Fruit fly (Drosophila melanogaster) whole organism, embryonic: Measurements from ENCODE around the gene Rab19.

Experiments used
- Atf6 ChIP-seq: fragments of 200-800 bp; sonication (Bioruptor generic); IDR thresholded peaks from 2 replicates; pipeline ENCODE4 v1.3.6; 2022; ENCODE audit warnings: missing biosample characterization, missing genetic modification characterization
- BtbVII ChIP-seq: fragments of 200-800 bp; sonication (Bioruptor generic); optimal IDR thresholded peaks from 3 replicates; lab custom pipeline; 2017; ENCODE audit warnings: missing biosample characterization, mild to moderate bottlenecking, missing genetic modification characterization
- CG10274 ChIP-seq: fragments of 200-800 bp; sonication (Bioruptor generic); optimal IDR thresholded peaks from 3 replicates; lab custom pipeline; 2017; ENCODE audit warnings: missing biosample characterization, mild to moderate bottlenecking, missing genetic modification characterization
- CG10431 ChIP-seq: fragments of 200-800 bp; sonication (Bioruptor generic); optimal IDR thresholded peaks from 3 replicates; lab custom pipeline; 2018; ENCODE audit warnings: missing biosample characterization, mild to moderate bottlenecking, missing genetic modification characterization
- CG10654 ChIP-seq: fragments of 200-800 bp; sonication (Bioruptor generic); optimal IDR thresholded peaks from 2 replicates; lab custom pipeline; 2016; ENCODE audit warnings: missing biosample characterization, missing genetic modification characterization
- CG11247 ChIP-seq: fragments of 200-800 bp; sonication (Bioruptor generic); IDR thresholded peaks from 2 replicates; pipeline ENCODE4 v1.3.6; 2022; ENCODE audit warnings: missing biosample characterization, missing genetic modification characterization
- CG12299 ChIP-seq: fragments of 200-800 bp; sonication (Bioruptor generic); optimal IDR thresholded peaks from 2 replicates; lab custom pipeline; 2018; ENCODE audit warnings: missing biosample characterization, mild to moderate bottlenecking, missing genetic modification characterization
- CG1233 ChIP-seq: fragments of 200-800 bp; sonication (Bioruptor generic); optimal IDR thresholded peaks from 4 replicates; lab custom pipeline; 2018; ENCODE audit warnings: missing biosample characterization, mild to moderate bottlenecking, missing genetic modification characterization
- CG12659 ChIP-seq: fragments of 200-800 bp; sonication (Bioruptor generic); optimal IDR thresholded peaks from 3 replicates; lab custom pipeline; 2017; ENCODE audit warnings: mild to moderate bottlenecking, missing biosample characterization, missing genetic modification reagents, missing genetic modification characterization
- CG14965 ChIP-seq: fragments of 200-800 bp; sonication (Bioruptor generic); optimal IDR thresholded peaks from 2 replicates; lab custom pipeline; 2016; ENCODE audit warnings: missing biosample characterization, missing genetic modification characterization, borderline replicate concordance
- CG1647 ChIP-seq: fragments of 200-800 bp; sonication (Bioruptor generic); optimal IDR thresholded peaks from 3 replicates; lab custom pipeline; 2016; ENCODE audit warnings: missing biosample characterization, missing genetic modification characterization
- CG17612 ChIP-seq: fragments of 200-800 bp; sonication (Bioruptor generic); IDR thresholded peaks from 2 replicates; pipeline ENCODE4 v1.3.6; 2022; ENCODE audit warnings: missing biosample characterization, missing genetic modification characterization
- CG31388 ChIP-seq: fragments of 200-800 bp; sonication (Bioruptor generic); optimal IDR thresholded peaks from 2 replicates; lab custom pipeline; 2016; ENCODE audit warnings: missing biosample characterization, missing genetic modification characterization
- CG31441 ChIP-seq: fragments of 200-800 bp; sonication (Bioruptor generic); IDR thresholded peaks from 2 replicates; pipeline ENCODE4 v1.3.6; 2022; ENCODE audit warnings: missing biosample characterization, missing genetic modification characterization
- CG3847 ChIP-seq: fragments of 200-800 bp; sonication (Bioruptor generic); IDR thresholded peaks from 2 replicates; pipeline ENCODE4 v1.3.6; 2022; ENCODE audit warnings: missing biosample characterization, missing genetic modification characterization
- CG43689 ChIP-seq: fragments of 200-800 bp; sonication (Bioruptor generic); IDR thresholded peaks from 2 replicates; pipeline ENCODE4 v1.3.6; 2022; ENCODE audit warnings: missing biosample characterization, missing genetic modification characterization
- CG6272 ChIP-seq: fragments of 200-800 bp; sonication (Bioruptor generic); IDR thresholded peaks from 2 replicates; pipeline ENCODE4 v1.3.6; 2022; ENCODE audit warnings: missing biosample characterization, missing genetic modification characterization
- CG6813 ChIP-seq: fragments of 200-800 bp; sonication (Bioruptor generic); optimal IDR thresholded peaks from 2 replicates; lab custom pipeline; 2017; ENCODE audit warnings: missing biosample characterization, missing genetic modification characterization, mild to moderate bottlenecking, moderate library complexity, missing genetic modification reagents
- CG7271 ChIP-seq: fragments of 200-800 bp; sonication (Bioruptor generic); optimal IDR thresholded peaks from 2 replicates; lab custom pipeline; 2018; ENCODE audit warnings: missing biosample characterization, mild to moderate bottlenecking, missing genetic modification characterization, moderate library complexity
- CG7372 ChIP-seq: fragments of 200-800 bp; sonication (Bioruptor generic); IDR thresholded peaks from 2 replicates; pipeline ENCODE4 v1.3.6; 2022; ENCODE audit warnings: missing biosample characterization, missing genetic modification characterization
- CG7556 ChIP-seq: fragments of 200-800 bp; sonication (Bioruptor generic); optimal IDR thresholded peaks from 2 replicates; lab custom pipeline; 2017; ENCODE audit warnings: missing biosample characterization, mild to moderate bottlenecking, missing genetic modification characterization
- CG8290 ChIP-seq, 3 experiments: fragments of 200-800 bp; sonication (Bioruptor generic); optimal IDR thresholded peaks; 2 replicates each; lab custom pipeline; 2016 to 2019; ENCODE audit warnings: missing biosample characterization in 3 of 3, missing genetic modification characterization in 3 of 3, mild to moderate bottlenecking in 2 of 3, moderate library complexity in 1 of 3
- CG8478 ChIP-seq: fragments of >200 bp; optimal IDR thresholded peaks from 2 replicates; lab custom pipeline; 2018
- CG9817 ChIP-seq: fragments of 200-800 bp; sonication (Bioruptor generic); optimal IDR thresholded peaks from 2 replicates; lab custom pipeline; 2018; ENCODE audit warnings: missing biosample characterization, mild to moderate bottlenecking, missing genetic modification characterization, moderate library complexity
- Camta ChIP-seq: fragments of 200-800 bp; sonication (Bioruptor generic); optimal IDR thresholded peaks from 2 replicates; lab custom pipeline; 2016; ENCODE audit warnings: missing biosample characterization, missing genetic modification characterization
- Dll ChIP-seq: fragments of 200-800 bp; sonication (Bioruptor generic); IDR thresholded peaks from 4 replicates; pipeline ENCODE4 v1.3.6; 2022; ENCODE audit warnings: missing biosample characterization, missing genetic modification characterization; ENCODE audit not compliant: partially characterized antibody
- E2f1 ChIP-seq: fragments of 200-800 bp; sonication (Bioruptor generic); IDR thresholded peaks from 2 replicates; pipeline ENCODE4 v1.3.6; 2022; ENCODE audit warnings: missing biosample characterization, missing genetic modification characterization
- Hr51 ChIP-seq, 2 experiments: fragments of 200-800 bp; sonication (Bioruptor generic); optimal IDR thresholded peaks; 2 replicates in 1 of 2; 3 replicates in 1 of 2; lab custom pipeline; 2016 to 2018; ENCODE audit warnings: missing biosample characterization in 2 of 2, missing genetic modification characterization in 2 of 2, mild to moderate bottlenecking in 1 of 2, moderate library complexity in 1 of 2
- Myb ChIP-seq: fragments of 200-800 bp; sonication (Bioruptor generic); optimal IDR thresholded peaks from 2 replicates; lab custom pipeline; 2016; ENCODE audit warnings: missing biosample characterization, missing genetic modification characterization
- NC2β ChIP-seq: fragments of 200-800 bp; sonication (Bioruptor generic); optimal IDR thresholded peaks from 2 replicates; lab custom pipeline; 2016; ENCODE audit warnings: missing biosample characterization, missing genetic modification characterization
- ap ChIP-seq: fragments of 200-800 bp; sonication (Bioruptor generic); IDR thresholded peaks from 2 replicates; pipeline ENCODE4 v1.3.6; 2022; ENCODE audit warnings: missing biosample characterization, missing genetic modification characterization
- bab2 ChIP-seq: fragments of 200-800 bp; sonication (Bioruptor generic); optimal IDR thresholded peaks from 2 replicates; lab custom pipeline; 2016; ENCODE audit warnings: missing biosample characterization, missing genetic modification characterization
- bbx ChIP-seq: fragments of 200-800 bp; sonication (Bioruptor generic); IDR thresholded peaks from 2 replicates; pipeline ENCODE4 v1.3.6; 2022; ENCODE audit warnings: missing biosample characterization, missing genetic modification characterization; ENCODE audit not compliant: partially characterized antibody
- bsh ChIP-seq, 2 experiments: fragments of 200-800 bp; sonication (Bioruptor generic); optimal IDR thresholded peaks; 2 replicates each; lab custom pipeline; 2017 to 2018; ENCODE audit warnings: mild to moderate bottlenecking in 2 of 2, missing biosample characterization in 2 of 2, missing genetic modification characterization in 2 of 2, moderate library complexity in 1 of 2
- btn ChIP-seq: fragments of 200-800 bp; sonication (Bioruptor generic); optimal IDR thresholded peaks from 2 replicates; lab custom pipeline; 2016; ENCODE audit warnings: missing biosample characterization, missing genetic modification characterization
- cas ChIP-seq: fragments of 200-800 bp; sonication (Bioruptor generic); IDR thresholded peaks from 2 replicates; pipeline ENCODE4 v1.3.6; 2022; ENCODE audit warnings: missing biosample characterization, missing genetic modification characterization
- dimm ChIP-seq: fragments of 200-800 bp; sonication (Bioruptor generic); IDR thresholded peaks from 2 replicates; pipeline ENCODE4 v1.3.6; 2022; ENCODE audit warnings: missing biosample characterization, missing genetic modification characterization
- emc ChIP-seq: fragments of 200-800 bp; sonication (Bioruptor generic); optimal IDR thresholded peaks from 2 replicates; lab custom pipeline; 2016; ENCODE audit warnings: missing biosample characterization, missing genetic modification characterization
- eyg ChIP-seq: fragments of 200-800 bp; sonication (Bioruptor generic); optimal IDR thresholded peaks from 3 replicates; lab custom pipeline; 2016; ENCODE audit warnings: missing biosample characterization, missing genetic modification characterization
- grau ChIP-seq: fragments of 200-800 bp; optimal IDR thresholded peaks from 3 replicates; lab custom pipeline; 2019; ENCODE audit warnings: missing biosample characterization, mild to moderate bottlenecking, missing genetic modification characterization, moderate library complexity
- ken ChIP-seq: fragments of 200-800 bp; sonication (Bioruptor generic); IDR thresholded peaks from 3 replicates; pipeline ENCODE4 v1.3.6; 2022; ENCODE audit warnings: missing biosample characterization, missing genetic modification characterization
- luna ChIP-seq: fragments of 200-800 bp; sonication (Bioruptor generic); optimal IDR thresholded peaks from 2 replicates; lab custom pipeline; 2016; ENCODE audit warnings: missing biosample characterization, missing genetic modification characterization
- onecut ChIP-seq: fragments of 200-800 bp; sonication (Bioruptor generic); IDR thresholded peaks from 2 replicates; pipeline ENCODE4 v1.3.6; 2022; ENCODE audit warnings: missing biosample characterization, missing genetic modification characterization
- org-1 ChIP-seq: fragments of 200-800 bp; sonication (Bioruptor generic); optimal IDR thresholded peaks from 2 replicates; lab custom pipeline; 2017; ENCODE audit warnings: missing biosample characterization, missing genetic modification characterization
- repo ChIP-seq: fragments of 200-800 bp; sonication (Bioruptor generic); optimal IDR thresholded peaks from 2 replicates; lab custom pipeline; 2016; ENCODE audit warnings: missing biosample characterization, missing genetic modification characterization
- sens ChIP-seq: fragments of 200-800 bp; sonication (Bioruptor generic); peaks from one replicate; lab custom pipeline; 2016; ENCODE audit warnings: missing biosample characterization, missing genetic modification characterization
- sr ChIP-seq: fragments of 200-800 bp; sonication (Bioruptor generic); IDR thresholded peaks from 3 replicates; pipeline ENCODE4 v1.3.6; 2022; ENCODE audit warnings: missing biosample characterization, missing genetic modification characterization
- tgo ChIP-seq: fragments of 200-800 bp; sonication (Bioruptor generic); IDR thresholded peaks from 3 replicates; pipeline ENCODE4 v1.3.6; 2022; ENCODE audit warnings: missing biosample characterization, missing genetic modification characterization
- tna ChIP-seq: fragments of 200-800 bp; sonication (Bioruptor generic); IDR thresholded peaks from 2 replicates; pipeline ENCODE4 v1.3.6; 2022; ENCODE audit warnings: missing biosample characterization, missing genetic modification characterization; ENCODE audit not compliant: partially characterized antibody

Rab19 gene

dm6 chr3L:8299224-8300130, 2.7 kb downstream of the Rab19 start, which contains the start of the genes Arl5 and CG13671 (continued):
- TF ChIP-seq CG10274 (GFP tag; lab: Kevin White, UChicago) = no peak
- TF ChIP-seq onecut (GFP tag; lab: Robert Waterston, UW) = no peak
- TF ChIP-seq CG7556 (GFP tag; lab: Kevin White, UChicago) = peak; percentile 75
- peak; percentile 62 for TF ChIP-seq Myb (GFP tag; lab: Kevin White, UChicago)
- TF ChIP-seq ken (GFP tag; lab: Robert Waterston, UW) = peak; percentile 83
- TF ChIP-seq CG14965 = no peak
- TF ChIP-seq CG3847 = peak; percentile 75
- peak; percentile 51 for TF ChIP-seq ap (GFP tag; lab: Robert Waterston, UW)
- TF ChIP-seq CG12659 = peak; percentile 83
- TF ChIP-seq CG1233 (GFP tag; lab: Kevin White, UChicago) = peak; percentile 53
- TF ChIP-seq grau (tag; lab: Kevin White, UChicago) = peak; percentile 65
- TF ChIP-seq CG9817 (tag; lab: Kevin White, UChicago) = no peak
- peak; percentile 83; the same call in 2 of the 3 replicates for TF ChIP-seq sr
- TF ChIP-seq CG1647 (GFP tag; lab: Kevin White, UChicago) = peak; percentile 70
- peak; percentile 28 for TF ChIP-seq btn (GFP tag; lab: Kevin White, UChicago)
- peak; percentile 78 for TF ChIP-seq CG31441 (GFP tag; lab: Robert Waterston, UW)
- TF ChIP-seq cas (GFP tag; lab: Robert Waterston, UW) = 0 out of 2 replicates have a peak, but pooled peaks have one; percentile 55
- peak; percentile 86 for TF ChIP-seq Dll (GFP tag; lab: Robert Waterston, UW)
- TF ChIP-seq Atf6 = peak; percentile 68
- TF ChIP-seq bbx (GFP tag; lab: Robert Waterston, UW) = peak; percentile 53
- peak in 1 of 2 experiments; percentile 83 for TF ChIP-seq bsh (GFP tag; optimal IDR thresholded peaks at IDR 0.05; lab: Kevin White, UChicago)
- peak; percentile 22 for TF ChIP-seq CG12299 (tag; lab: Kevin White, UChicago)
- no peak for TF ChIP-seq dimm (GFP tag; lab: Robert Waterston, UW)
- TF ChIP-seq CG7271 (tag; lab: Kevin White, UChicago) = peak; percentile 84
- TF ChIP-seq CG7372 (GFP tag; lab: Robert Waterston, UW) = peak; percentile 33; the same call in 1 of the 2 replicates
- TF ChIP-seq BtbVII = no peak
- TF ChIP-seq CG6813 (GFP tag; lab: Kevin White, UChicago) = peak; percentile 21
- TF ChIP-seq CG10654 (GFP tag; lab: Kevin White, UChicago) = peak; percentile 80
- TF ChIP-seq tna (GFP tag; lab: Robert Waterston, UW) = no peak
- TF ChIP-seq CG6272 (GFP tag; lab: Robert Waterston, UW) = peak; percentile 67
- no peak for TF ChIP-seq CG8478
- TF ChIP-seq eyg = peak; percentile 7
- TF ChIP-seq tgo (GFP tag; lab: Robert Waterston, UW) = peak; percentile 80
- no peak for TF ChIP-seq emc (GFP tag; lab: Kevin White, UChicago)
- peak; percentile 28 for TF ChIP-seq org-1 (GFP tag; lab: Kevin White, UChicago)
- TF ChIP-seq sens = peak; percentile 95
- TF ChIP-seq repo (GFP tag; lab: Kevin White, UChicago) = peak; percentile 26
- TF ChIP-seq Camta (GFP tag; lab: Kevin White, UChicago) = peak; percentile 47
- peak; percentile 88 for TF ChIP-seq CG11247 (GFP tag; lab: Robert Waterston, UW)
- TF ChIP-seq CG8290 (GFP tag; optimal IDR thresholded peaks at IDR 0.05; lab: Kevin White, UChicago) = peak; percentile 86
- TF ChIP-seq CG8290 (tag; optimal IDR thresholded peaks at IDR 0.05; lab: Kevin White, UChicago) = peak in 1 of 2 experiments; percentile 28
- TF ChIP-seq NC2β = peak; percentile 48
- 0 out of 2 replicates have a peak, but pooled peaks have one; percentile 33 for TF ChIP-seq CG17612 (GFP tag; lab: Robert Waterston, UW)
- TF ChIP-seq E2f1 (GFP tag; lab: Robert Waterston, UW) = peak; percentile 71
- peak; percentile 68 for TF ChIP-seq Hr51 (GFP tag; optimal IDR thresholded peaks at IDR 0.05; lab: Kevin White, UChicago)
- TF ChIP-seq CG31388 (GFP tag; lab: Kevin White, UChicago) = peak; percentile 70
- TF ChIP-seq luna (GFP tag; lab: Kevin White, UChicago) = peak; percentile 58
- TF ChIP-seq CG43689 (GFP tag; lab: Robert Waterston, UW) = peak; percentile 41; the same call in 1 of the 2 replicates
- TF ChIP-seq CG10431 (GFP tag; lab: Kevin White, UChicago) = no peak
- TF ChIP-seq bab2 (GFP tag; lab: Kevin White, UChicago) = peak; percentile 60
